Worm (Caenorhabditis elegans) whole organism, L4/young adult: ENCODE results near the gene ZK1055.4.

Experiments used
- W03F9.2 ChIP-seq: fragments of 150-350 bp; optimal IDR thresholded peaks from 2 replicates; lab custom pipeline; 2014; ENCODE audit warnings: missing biosample characterization, missing genetic modification characterization
- dao-5 ChIP-seq: sonication (generic microtip); optimal IDR thresholded peaks from 2 replicates; lab custom pipeline; 2016; ENCODE audit warnings: missing genotype, missing genetic modification characterization, moderate library complexity, missing compliant biosample characterization
- him-1 ChIP-seq: sonication (generic microtip); optimal IDR thresholded peaks from 2 replicates; lab custom pipeline; 2016; ENCODE audit warnings: missing genotype, missing genetic modification reagents, missing genetic modification characterization, missing compliant biosample characterization

DNA sequence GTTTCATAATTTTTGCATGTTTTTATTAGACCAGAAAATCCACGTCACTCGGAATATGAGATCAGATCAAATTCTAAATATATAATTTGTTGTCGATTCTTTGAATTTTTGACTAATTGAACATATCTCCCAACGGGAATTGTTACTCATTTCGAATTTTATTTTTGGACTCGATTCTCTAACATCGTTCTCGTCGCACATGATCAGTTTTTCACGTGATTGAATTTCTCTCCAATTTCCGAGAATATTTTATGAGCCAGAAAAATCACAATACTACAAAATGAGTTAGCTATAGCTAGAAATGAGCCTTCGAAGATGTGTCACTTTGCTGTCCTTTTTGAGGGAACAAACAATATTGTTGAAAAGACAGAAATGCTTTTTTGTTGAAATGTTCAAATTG lies 48.9 kb downstream of the ZK1055.4 start:
- no peak for TF ChIP-seq W03F9.2 (tag; lab: Kevin White, UChicago)
- no peak for TF ChIP-seq him-1 (tag; lab: Kevin White, UChicago)
- no peak for TF ChIP-seq dao-5 (tag; lab: Kevin White, UChicago)
